Worm (Caenorhabditis elegans) whole organism, mixed stage, embryonic: ENCODE measurements around the gene C25G6.3.

Source experiments
- nhr-237 ChIP-seq: fragments of 150-350 bp; optimal IDR thresholded peaks from 2 replicates; lab custom pipeline; 2014; ENCODE audit warnings: missing biosample characterization, missing genetic modification characterization
- nhr-28 ChIP-seq: fragments of 150-350 bp; optimal IDR thresholded peaks from 2 replicates; lab custom pipeline; 2014; ENCODE audit warnings: missing biosample characterization, missing genetic modification characterization
- snpc-4 ChIP-seq: fragments of 150-350 bp; optimal IDR thresholded peaks from 2 replicates; lab custom pipeline; 2014; ENCODE audit warnings: missing biosample characterization, missing genetic modification characterization

DNA sequence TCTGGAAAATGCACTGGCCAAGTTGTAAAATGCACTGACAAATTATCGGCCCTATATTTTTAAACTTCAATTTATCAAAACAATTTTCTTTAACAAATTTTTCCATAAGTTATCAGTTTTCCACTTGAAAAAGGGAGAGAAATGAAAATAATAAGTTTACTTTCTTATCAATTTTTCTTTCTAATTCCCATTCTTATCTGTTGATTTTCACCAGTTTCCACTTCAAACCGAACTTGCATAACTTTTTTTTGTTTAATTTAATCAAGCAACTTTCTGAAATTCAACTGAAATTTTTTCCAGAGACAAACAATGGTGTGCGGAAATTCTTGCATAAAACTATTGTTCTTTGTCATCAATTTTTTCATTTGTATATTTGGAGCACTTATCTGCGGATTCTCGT, 7.0 kb upstream of the C25G6.3 start, which contains the start of gene tsp-9:
- no peak for TF ChIP-seq nhr-28 (tag; lab: Kevin White, UChicago)
- no peak for TF ChIP-seq nhr-237
- no peak for TF ChIP-seq snpc-4 (tag; lab: Kevin White, UChicago)
